Worm (Caenorhabditis elegans) whole organism, L2 larva: ENCODE measurements around the gene R02D3.8.
A peak's percentile ranks its signal among the peaks of the same experiment; 100 is the strongest.

ENCODE experiments used
- alr-1 ChIP-seq: fragments of 150-350 bp; optimal IDR thresholded peaks from 2 replicates; lab custom pipeline; 2014; ENCODE audit warnings: missing biosample characterization, missing genetic modification characterization
- lin-11 ChIP-seq: fragments of 150-350 bp; sonication (generic microtip); optimal IDR thresholded peaks from 2 replicates; lab custom pipeline; 2014; ENCODE audit warnings: missing biosample characterization, missing genetic modification characterization, inconsistent platforms, mixed read lengths
- lsy-2 ChIP-seq, 2 experiments: fragments of 150-350 bp in 1 of 2; sonication (generic microtip) in 1 of 2; optimal IDR thresholded peaks; 2 replicates each; lab custom pipeline; 2014 to 2017; ENCODE audit warnings: missing biosample characterization in 2 of 2, missing genetic modification characterization in 2 of 2
- nhr-129 ChIP-seq: fragments of 150-350 bp; optimal IDR thresholded peaks from 2 replicates; lab custom pipeline; 2014; ENCODE audit warnings: missing biosample characterization, missing genetic modification characterization
- nhr-237 ChIP-seq: fragments of 150-350 bp; optimal IDR thresholded peaks from 2 replicates; lab custom pipeline; 2014; ENCODE audit warnings: missing biosample characterization, missing genetic modification characterization
- zag-1 ChIP-seq: fragments of 150-350 bp; optimal IDR thresholded peaks from 2 replicates; lab custom pipeline; 2014; ENCODE audit warnings: missing biosample characterization, missing genetic modification characterization

DNA sequence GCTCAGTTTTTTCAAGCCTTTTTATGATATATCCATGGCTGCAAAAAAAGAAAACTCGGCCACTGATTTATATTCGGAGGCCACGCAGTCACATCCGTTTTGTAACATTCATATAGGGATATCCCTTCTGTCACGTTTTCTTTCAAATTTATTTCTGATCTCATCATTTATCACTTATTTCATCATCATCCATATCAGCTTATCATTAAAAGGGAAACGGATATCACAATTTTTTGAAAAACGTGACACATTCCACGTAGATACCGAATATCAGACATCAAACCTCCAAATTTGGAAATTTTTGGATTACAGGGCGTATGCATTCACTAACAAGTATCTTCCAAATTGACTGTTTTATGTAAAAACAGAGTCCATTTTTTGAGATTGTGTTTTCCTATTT, 45.7 kb upstream of the R02D3.8 start:
- no peak for TF ChIP-seq zag-1 (tag; lab: Kevin White, UChicago)
- no peak for TF ChIP-seq lsy-2 (tag; optimal IDR thresholded peaks at IDR 0.05; lab: Kevin White, UChicago)
- TF ChIP-seq nhr-129 (tag; lab: Kevin White, UChicago), result peak; percentile 27
- TF ChIP-seq alr-1 (tag; lab: Kevin White, UChicago), result no peak
- TF ChIP-seq nhr-237 (tag; lab: Kevin White, UChicago), result no peak
- no peak for TF ChIP-seq lin-11 (tag; lab: Kevin White, UChicago)
